Fruit fly (Drosophila melanogaster) whole organism, embryonic: ENCODE data around the gene CG15803.

Experiments
- Atf6 ChIP-seq: fragments of 200-800 bp; sonication (Bioruptor generic); IDR thresholded peaks from 2 replicates; pipeline ENCODE4 v1.3.6; 2022; ENCODE audit warnings: missing biosample characterization, missing genetic modification characterization
- BEAF-32 ChIP-seq: fragments of 200-800 bp; sonication (Bioruptor generic); optimal IDR thresholded peaks from 3 replicates; lab custom pipeline; 2017; ENCODE audit warnings: missing biosample characterization, missing genetic modification characterization, mild to moderate bottlenecking, moderate library complexity, missing genetic modification reagents
- CG10147 ChIP-seq: fragments of 200-800 bp; sonication (Bioruptor generic); optimal IDR thresholded peaks from 2 replicates; lab custom pipeline; 2019; ENCODE audit warnings: missing biosample characterization, mild to moderate bottlenecking, missing genetic modification characterization, moderate library complexity
- CG10267 ChIP-seq: fragments of 200-800 bp; sonication (Bioruptor generic); optimal IDR thresholded peaks from 2 replicates; lab custom pipeline; 2018; ENCODE audit warnings: missing biosample characterization, mild to moderate bottlenecking, missing genetic modification characterization, moderate library complexity
- CG10654 ChIP-seq: fragments of 200-800 bp; sonication (Bioruptor generic); optimal IDR thresholded peaks from 2 replicates; lab custom pipeline; 2016; ENCODE audit warnings: missing biosample characterization, missing genetic modification characterization
- CG11247 ChIP-seq: fragments of 200-800 bp; sonication (Bioruptor generic); IDR thresholded peaks from 2 replicates; pipeline ENCODE4 v1.3.6; 2022; ENCODE audit warnings: missing biosample characterization, missing genetic modification characterization
- CG13287 ChIP-seq: fragments of 200-800 bp; sonication (Bioruptor generic); IDR thresholded peaks from 2 replicates; pipeline ENCODE4 v1.3.6; 2022; ENCODE audit warnings: missing biosample characterization, missing genetic modification characterization; ENCODE audit not compliant: partially characterized antibody
- CG14860 ChIP-seq: fragments of 200-800 bp; sonication (Bioruptor generic); IDR thresholded peaks from 3 replicates; pipeline ENCODE4 v1.3.6; 2022; ENCODE audit warnings: missing biosample characterization, missing genetic modification characterization; ENCODE audit not compliant: partially characterized antibody
- CG1603 ChIP-seq: fragments of 200-800 bp; sonication (Bioruptor generic); optimal IDR thresholded peaks from 2 replicates; lab custom pipeline; 2019; ENCODE audit warnings: missing biosample characterization, mild to moderate bottlenecking, missing genetic modification characterization, moderate library complexity
- CG16813 ChIP-seq: fragments of 200-800 bp; sonication (Bioruptor generic); IDR thresholded peaks from 3 replicates; pipeline ENCODE4 v1.3.6; 2022; ENCODE audit warnings: missing biosample characterization, missing genetic modification characterization; ENCODE audit not compliant: partially characterized antibody
- CG18011 ChIP-seq: fragments of 200-800 bp; sonication (Bioruptor generic); optimal IDR thresholded peaks from 2 replicates; lab custom pipeline; 2017; ENCODE audit warnings: missing biosample characterization, missing genetic modification characterization, mild to moderate bottlenecking, moderate library complexity, missing genotype
- CG32767 ChIP-seq: fragments of 200-800 bp; sonication (Bioruptor generic); IDR thresholded peaks from 2 replicates; pipeline ENCODE4 v1.3.6; 2022; ENCODE audit warnings: missing biosample characterization, missing genetic modification characterization
- CG3995 ChIP-seq: fragments of 200-800 bp; sonication (Bioruptor generic); optimal IDR thresholded peaks from 3 replicates; lab custom pipeline; 2016; ENCODE audit warnings: missing biosample characterization, missing genetic modification characterization
- CG42726 ChIP-seq: fragments of 200-800 bp; sonication (Bioruptor generic); IDR thresholded peaks from 2 replicates; pipeline ENCODE4 v1.3.6; 2022; ENCODE audit warnings: missing biosample characterization, missing genetic modification characterization; ENCODE audit not compliant: partially characterized antibody
- CG6791 ChIP-seq: fragments of 200-800 bp; sonication (Bioruptor generic); IDR thresholded peaks from 3 replicates; pipeline ENCODE4 v1.3.6; 2022; ENCODE audit warnings: missing biosample characterization, missing genetic modification characterization; ENCODE audit not compliant: partially characterized antibody
- CG8281 ChIP-seq: fragments of 200-800 bp; sonication (Bioruptor generic); optimal IDR thresholded peaks from 2 replicates; lab custom pipeline; 2018; ENCODE audit warnings: missing biosample characterization, mild to moderate bottlenecking, missing genetic modification characterization, moderate library complexity
- CTCF ChIP-seq: fragments of 200-800 bp; sonication (Bioruptor generic); optimal IDR thresholded peaks from 2 replicates; lab custom pipeline; 2017; ENCODE audit warnings: missing biosample characterization, mild to moderate bottlenecking, missing genetic modification characterization, moderate library complexity
- Camta ChIP-seq: fragments of 200-800 bp; sonication (Bioruptor generic); optimal IDR thresholded peaks from 2 replicates; lab custom pipeline; 2016; ENCODE audit warnings: missing biosample characterization, missing genetic modification characterization
- Dbx ChIP-seq: fragments of 200-800 bp; sonication (Bioruptor generic); IDR thresholded peaks from 3 replicates; pipeline ENCODE4 v1.3.6; 2022; ENCODE audit warnings: missing biosample characterization, missing genetic modification characterization
- Dip3 ChIP-seq: fragments of 200-800 bp; sonication (Bioruptor generic); optimal IDR thresholded peaks from 3 replicates; lab custom pipeline; 2016; ENCODE audit warnings: missing biosample characterization, missing genetic modification characterization
- Dp ChIP-seq: fragments of 200-800 bp; sonication (Bioruptor generic); optimal IDR thresholded peaks from 2 replicates; lab custom pipeline; 2018; ENCODE audit warnings: missing biosample characterization, mild to moderate bottlenecking, missing genetic modification characterization, moderate library complexity
- HLH4C ChIP-seq: fragments of 200-800 bp; sonication (Bioruptor generic); IDR thresholded peaks from 3 replicates; pipeline ENCODE4 v1.3.6; 2022; ENCODE audit warnings: missing biosample characterization, missing genetic modification characterization; ENCODE audit not compliant: partially characterized antibody
- HmgZ ChIP-seq: fragments of 200-800 bp; sonication (Bioruptor generic); optimal IDR thresholded peaks from 2 replicates; lab custom pipeline; 2018; ENCODE audit warnings: missing biosample characterization, mild to moderate bottlenecking, missing genetic modification characterization
- Hr51 ChIP-seq, 2 experiments: fragments of 200-800 bp; sonication (Bioruptor generic); optimal IDR thresholded peaks; 2 replicates in 1 of 2; 3 replicates in 1 of 2; lab custom pipeline; 2016 to 2018; ENCODE audit warnings: missing biosample characterization in 2 of 2, missing genetic modification characterization in 2 of 2, mild to moderate bottlenecking in 1 of 2, moderate library complexity in 1 of 2
- Lhr ChIP-seq: fragments of 200-800 bp; sonication (Bioruptor generic); optimal IDR thresholded peaks from 3 replicates; lab custom pipeline; 2017; ENCODE audit warnings: mild to moderate bottlenecking, missing biosample characterization, missing genetic modification reagents, missing genetic modification characterization
- MESR4 ChIP-seq: fragments of 200-800 bp; sonication (Bioruptor generic); optimal IDR thresholded peaks from 2 replicates; lab custom pipeline; 2018; ENCODE audit warnings: missing biosample characterization, mild to moderate bottlenecking, missing genetic modification characterization, moderate library complexity
- Max ChIP-seq: fragments of 200-800 bp; sonication (Bioruptor generic); optimal IDR thresholded peaks from 2 replicates; lab custom pipeline; 2016; ENCODE audit warnings: missing biosample characterization, mild to moderate bottlenecking, missing genetic modification characterization
- NC2β ChIP-seq: fragments of 200-800 bp; sonication (Bioruptor generic); optimal IDR thresholded peaks from 2 replicates; lab custom pipeline; 2016; ENCODE audit warnings: missing biosample characterization, missing genetic modification characterization
- Opbp ChIP-seq: fragments of 200-800 bp; sonication (Bioruptor generic); IDR thresholded peaks from 3 replicates; pipeline ENCODE4 v1.3.6; 2022; ENCODE audit warnings: missing biosample characterization, missing genetic modification characterization; ENCODE audit not compliant: partially characterized antibody
- Scr ChIP-seq: fragments of 200-800 bp; sonication (Bioruptor generic); IDR thresholded peaks from 2 replicates; pipeline ENCODE4 v1.3.6; 2022; ENCODE audit warnings: missing biosample characterization, missing genetic modification characterization; ENCODE audit not compliant: partially characterized antibody
- Six4 ChIP-seq: fragments of 200-800 bp; sonication (Bioruptor generic); optimal IDR thresholded peaks from 2 replicates; lab custom pipeline; 2016; ENCODE audit warnings: missing biosample characterization, missing genetic modification characterization
- YL-1 ChIP-seq: fragments of 200-800 bp; sonication (Bioruptor generic); optimal IDR thresholded peaks from 3 replicates; lab custom pipeline; 2017; ENCODE audit warnings: missing biosample characterization, mild to moderate bottlenecking, missing genetic modification characterization
- ab ChIP-seq: fragments of 200-800 bp; sonication (Bioruptor generic); optimal IDR thresholded peaks from 2 replicates; lab custom pipeline; 2016; ENCODE audit warnings: missing biosample characterization, missing genetic modification characterization
- ato ChIP-seq: fragments of 200-800 bp; sonication (Bioruptor generic); IDR thresholded peaks from 2 replicates; pipeline ENCODE4 v1.3.6; 2022; ENCODE audit warnings: missing biosample characterization, missing genetic modification characterization; ENCODE audit not compliant: partially characterized antibody
- crp ChIP-seq, 2 experiments: fragments of 200-800 bp; sonication (Bioruptor generic); optimal IDR thresholded peaks; 2 replicates in 1 of 2; 3 replicates in 1 of 2; lab custom pipeline; 2017; ENCODE audit warnings: missing biosample characterization in 2 of 2, missing genetic modification characterization in 2 of 2, mild to moderate bottlenecking in 1 of 2, moderate library complexity in 1 of 2
- dm ChIP-seq: fragments of 200-800 bp; sonication (Bioruptor generic); optimal IDR thresholded peaks from 3 replicates; lab custom pipeline; 2016; ENCODE audit warnings: missing biosample characterization, missing genetic modification characterization
- ewg ChIP-seq: fragments of 200-800 bp; sonication (Bioruptor generic); optimal IDR thresholded peaks from 3 replicates; lab custom pipeline; 2017; ENCODE audit warnings: mild to moderate bottlenecking, missing biosample characterization, missing genetic modification reagents, missing genetic modification characterization
- grn ChIP-seq: fragments of 200-800 bp; sonication (Bioruptor generic); optimal IDR thresholded peaks from 3 replicates; lab custom pipeline; 2017; ENCODE audit warnings: missing biosample characterization, missing genetic modification characterization
- her ChIP-seq: fragments of 200-800 bp; sonication (Bioruptor generic); optimal IDR thresholded peaks from 2 replicates; lab custom pipeline; 2016; ENCODE audit warnings: missing biosample characterization, missing genetic modification characterization
- knrl ChIP-seq: fragments of 200-800 bp; sonication (Bioruptor generic); IDR thresholded peaks from 3 replicates; pipeline ENCODE4 v1.3.6; 2022; ENCODE audit warnings: missing biosample characterization, missing genetic modification characterization; ENCODE audit not compliant: partially characterized antibody
- phol ChIP-seq: fragments of 200-800 bp; sonication (Bioruptor generic); optimal IDR thresholded peaks from 3 replicates; lab custom pipeline; 2018; ENCODE audit warnings: missing biosample characterization, mild to moderate bottlenecking, missing genetic modification characterization, moderate library complexity
- salm ChIP-seq: fragments of 200-800 bp; sonication (Bioruptor generic); optimal IDR thresholded peaks from 2 replicates; lab custom pipeline; 2018; ENCODE audit warnings: missing biosample characterization, mild to moderate bottlenecking, missing genetic modification characterization
- sima ChIP-seq: fragments of 200-800 bp; sonication (Bioruptor generic); optimal IDR thresholded peaks from 2 replicates; lab custom pipeline; 2016; ENCODE audit warnings: missing biosample characterization, missing genetic modification characterization
- stwl ChIP-seq: fragments of 200-800 bp; sonication (Bioruptor generic); optimal IDR thresholded peaks from 3 replicates; lab custom pipeline; 2018; ENCODE audit warnings: missing biosample characterization, mild to moderate bottlenecking, missing genetic modification characterization, moderate library complexity
- tgo ChIP-seq: fragments of 200-800 bp; sonication (Bioruptor generic); IDR thresholded peaks from 3 replicates; pipeline ENCODE4 v1.3.6; 2022; ENCODE audit warnings: missing biosample characterization, missing genetic modification characterization
- trem ChIP-seq: fragments of 200-800 bp; optimal IDR thresholded peaks from 3 replicates; lab custom pipeline; 2019; ENCODE audit warnings: missing biosample characterization, mild to moderate bottlenecking, missing genetic modification characterization, moderate library complexity
- ttk ChIP-seq: fragments of 200-800 bp; sonication (Bioruptor generic); IDR thresholded peaks from 2 replicates; pipeline ENCODE4 v2.1.2; 2022; ENCODE audit warnings: missing biosample characterization, missing genetic modification characterization
- vvl ChIP-seq: fragments of 200-800 bp; sonication (Bioruptor generic); IDR thresholded peaks from 2 replicates; pipeline ENCODE4 v1.3.6; 2022; ENCODE audit warnings: missing biosample characterization, missing genetic modification characterization
- zen ChIP-seq: fragments of 200-800 bp; sonication (Bioruptor generic); optimal IDR thresholded peaks from 3 replicates; lab custom pipeline; 2018; ENCODE audit warnings: missing biosample characterization, mild to moderate bottlenecking, missing genetic modification characterization, moderate library complexity

The CG15803 gene

DNA sequence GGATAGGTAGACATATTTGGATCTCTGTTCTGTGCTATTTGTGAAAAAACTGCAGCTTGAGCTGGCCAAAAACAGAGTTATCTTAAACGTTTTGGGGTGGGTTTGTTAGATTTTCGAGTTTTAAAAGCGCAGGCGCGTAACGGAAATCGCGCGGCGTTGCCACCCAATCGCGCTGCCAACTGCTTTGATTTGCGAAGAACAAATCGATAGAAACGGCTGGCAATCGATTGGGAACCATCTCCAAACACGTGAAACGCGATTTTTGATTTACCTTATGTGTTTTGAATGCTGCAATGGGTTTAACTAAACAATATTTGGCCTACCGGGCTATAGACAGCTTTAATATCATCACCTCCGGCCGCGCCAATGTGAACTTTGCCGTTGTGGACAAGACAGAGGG lies 77.1 kb downstream of the CG15803 start, which contains the start of the genes CG14312 and CG8064:
Gene CG14312, minus strand, starts transcription at position 88 of the 400 bp plus-strand sequence.
Gene CG8064, plus strand, starts transcription at position 220 of the 400 bp plus-strand sequence.
- peak in 1 of 2 experiments; percentile 75 for TF ChIP-seq Hr51 (GFP tag; optimal IDR thresholded peaks at IDR 0.05; lab: Kevin White, UChicago)
- TF ChIP-seq ewg (GFP tag; lab: Kevin White, UChicago) = peak; percentile 100
- TF ChIP-seq CG13287 = peak; percentile 81
- 0 out of 2 replicates have a peak, but pooled peaks have one; percentile 25 for TF ChIP-seq vvl
- peak; percentile 75 for TF ChIP-seq Opbp
- TF ChIP-seq CG14860 (GFP tag; lab: Robert Waterston, UW) = 0 out of 3 replicates have a peak, but pooled peaks have one; percentile 10
- TF ChIP-seq ttk (GFP tag; lab: Robert Waterston, UW) = no peak
- peak; percentile 95 for TF ChIP-seq dm
- peak; percentile 3 for TF ChIP-seq CG18011 (GFP tag; lab: Kevin White, UChicago)
- no peak for TF ChIP-seq CG1603 (tag; lab: Kevin White, UChicago)
- TF ChIP-seq NC2β (GFP tag; lab: Kevin White, UChicago) = peak; percentile 31
- TF ChIP-seq zen (tag; lab: Kevin White, UChicago) = no peak
- peak; percentile 78 for TF ChIP-seq CG6791 (GFP tag; lab: Robert Waterston, UW)
- peak; percentile 66 for TF ChIP-seq HLH4C
- TF ChIP-seq salm (tag; lab: Kevin White, UChicago) = no peak
- TF ChIP-seq ato = peak; percentile 54; the same call in 1 of the 2 replicates
- peak; percentile 64 for TF ChIP-seq Scr
- peak; percentile 62 for TF ChIP-seq MESR4 (GFP tag; lab: Kevin White, UChicago)
- TF ChIP-seq Dbx = peak; percentile 8; the same call in 1 of the 3 replicates
- peak; percentile 13; the same call in 1 of the 2 replicates for TF ChIP-seq CG42726
- TF ChIP-seq CG11247 (GFP tag; lab: Robert Waterston, UW) = no peak
- peak; percentile 81 for TF ChIP-seq Max (GFP tag; lab: Kevin White, UChicago)
- no peak for TF ChIP-seq CTCF (GFP tag; lab: Kevin White, UChicago)
- no peak for TF ChIP-seq Six4
- no peak for TF ChIP-seq grn (GFP tag; lab: Kevin White, UChicago)
- no peak for TF ChIP-seq Dip3
- TF ChIP-seq stwl (tag; lab: Kevin White, UChicago) = peak; percentile 73
- no peak for TF ChIP-seq ab (GFP tag; lab: Kevin White, UChicago)
- peak; percentile 76 for TF ChIP-seq CG3995 (GFP tag; lab: Kevin White, UChicago)
- peak; percentile 12 for TF ChIP-seq her
- peak; percentile 15 for TF ChIP-seq phol (tag; lab: Kevin White, UChicago)
- TF ChIP-seq trem (tag; lab: Kevin White, UChicago) = peak; percentile 99
- TF ChIP-seq BEAF-32 (GFP tag; lab: Kevin White, UChicago) = peak; percentile 77
- TF ChIP-seq CG10147 (GFP tag; lab: Kevin White, UChicago) = no peak
- no peak for TF ChIP-seq CG8281
- TF ChIP-seq YL-1 (GFP tag; lab: Kevin White, UChicago) = peak; percentile 93
- TF ChIP-seq Camta = no peak
- no peak for TF ChIP-seq CG32767 (GFP tag; lab: Robert Waterston, UW)
- TF ChIP-seq tgo (GFP tag; lab: Robert Waterston, UW) = no peak
- peak; percentile 81 for TF ChIP-seq Dp (GFP tag; lab: Kevin White, UChicago)
- peak in 1 of 2 experiments; percentile 32 for TF ChIP-seq crp (GFP tag; optimal IDR thresholded peaks at IDR 0.05; lab: Kevin White, UChicago)
- peak; percentile 48 for TF ChIP-seq Lhr (GFP tag; lab: Kevin White, UChicago)
- TF ChIP-seq Atf6 (GFP tag; lab: Robert Waterston, UW) = no peak
- TF ChIP-seq CG16813 (GFP tag; lab: Robert Waterston, UW) = peak; percentile 68
- peak; percentile 69 for TF ChIP-seq HmgZ (tag; lab: Kevin White, UChicago)
- no peak for TF ChIP-seq sima
- no peak for TF ChIP-seq CG10654
- peak; percentile 34 for TF ChIP-seq CG10267 (tag; lab: Kevin White, UChicago)
- peak; percentile 67 for TF ChIP-seq knrl (GFP tag; lab: Robert Waterston, UW)
